Worm (Caenorhabditis elegans) whole organism, L4/young adult: Measurements from ENCODE around the gene Y54G11A.4.

ENCODE experiments used
- W03F9.2 ChIP-seq: fragments of 150-350 bp; optimal IDR thresholded peaks from 2 replicates; lab custom pipeline; 2014; ENCODE audit warnings: missing biosample characterization, missing genetic modification characterization
- dao-5 ChIP-seq: sonication (generic microtip); optimal IDR thresholded peaks from 2 replicates; lab custom pipeline; 2016; ENCODE audit warnings: missing genotype, missing genetic modification characterization, moderate library complexity, missing compliant biosample characterization
- him-1 ChIP-seq: sonication (generic microtip); optimal IDR thresholded peaks from 2 replicates; lab custom pipeline; 2016; ENCODE audit warnings: missing genotype, missing genetic modification reagents, missing genetic modification characterization, missing compliant biosample characterization

ce11 chrII:14247227-14247626, 45.4 kb upstream of the Y54G11A.4 start:
- TF ChIP-seq him-1 (tag; lab: Kevin White, UChicago) (no peak), dao-5 (tag; lab: Kevin White, UChicago) (no peak), W03F9.2 (tag; lab: Kevin White, UChicago) (no peak)
